Worm (Caenorhabditis elegans): ENCODE data around the gene T03F7.6.

- TF ChIP-seq skn-1 (tag; optimal IDR thresholded peaks at IDR 0.05) (no peak), mdl-1 (tag; optimal IDR thresholded peaks at IDR 0.05) (no peak), ceh-82 (tag; optimal IDR thresholded peaks at IDR 0.05) (no peak), F13H6.1 (tag; optimal IDR thresholded peaks at IDR 0.05) (no peak), nhr-11 (tag; optimal IDR thresholded peaks at IDR 0.05) (no peak), fos-1 (tag; optimal IDR thresholded peaks at IDR 0.05) (no peak), unc-62 (GFP tag; optimal IDR thresholded peaks at IDR 0.05) (no peak), aly-2 (tag; optimal IDR thresholded peaks at IDR 0.05) (no peak), ama-1 (optimal IDR thresholded peaks at IDR 0.05) (no peak), nhr-77 (tag; optimal IDR thresholded peaks at IDR 0.05) (no peak), ztf-4 (tag; optimal IDR thresholded peaks at IDR 0.05) (no peak), nhr-10 (tag; optimal IDR thresholded peaks at IDR 0.05) (no peak), mab-5 (tag; optimal IDR thresholded peaks at IDR 0.05) (no peak)
Observed at ce11 chrV:11329100-11329499, 34.6 kb downstream of the T03F7.6 start, which contains the start of gene F47G9.6.

Measured in whole organism, L2 larva.